Worm (Caenorhabditis elegans) whole organism, midembryonic: ENCODE results near the gene vha-9.

Experiments
- T22C8.4 ChIP-seq: fragments of 200-800 bp; sonication (Bioruptor generic); IDR thresholded peaks from 2 replicates; pipeline ENCODE4 v1.3.6; 2022; ENCODE audit warnings: missing genetic modification characterization, missing compliant biosample characterization
- cog-1 ChIP-seq: sonication (generic microtip); optimal IDR thresholded peaks from 2 replicates; lab custom pipeline; 2016; ENCODE audit warnings: missing genetic modification characterization, missing compliant biosample characterization
- flt-1 ChIP-seq: fragments of 200-800 bp; sonication (Bioruptor generic); IDR thresholded peaks from 2 replicates; pipeline ENCODE4 v1.3.6; 2022; ENCODE audit warnings: missing genetic modification characterization, missing compliant biosample characterization
- klf-2 ChIP-seq: fragments of 200-800 bp; sonication (Bioruptor generic); conservative IDR thresholded peaks from 2 replicates; pipeline ENCODE4 v1.3.6; 2022; ENCODE audit warnings: missing genetic modification reagents, missing genetic modification characterization, missing compliant biosample characterization
- med-1 ChIP-seq: sonication (generic microtip); optimal IDR thresholded peaks from 2 replicates; lab custom pipeline; 2017; ENCODE audit warnings: missing genetic modification characterization, mild to moderate bottlenecking, missing compliant biosample characterization, antibody characterized with exemption, missing genetic modification reagents; ENCODE audit not compliant: insufficient read depth
- ref-1 ChIP-seq: fragments of 200-800 bp; sonication (Bioruptor generic); conservative IDR thresholded peaks from 2 replicates; pipeline ENCODE4 v1.3.6; 2022; ENCODE audit warnings: missing genetic modification reagents, missing genetic modification characterization, missing compliant biosample characterization
- tab-1 ChIP-seq: fragments of 200-800 bp; sonication (Bioruptor generic); IDR thresholded peaks from 2 replicates; pipeline ENCODE4 v1.3.6; 2022; ENCODE audit warnings: missing genetic modification characterization, missing compliant biosample characterization
- ztf-23 ChIP-seq: fragments of 200-800 bp; sonication (Bioruptor generic); IDR thresholded peaks from 2 replicates; pipeline ENCODE4 v1.3.6; 2022; ENCODE audit warnings: missing genetic modification reagents, missing genetic modification characterization, missing compliant biosample characterization
- ztf-29 ChIP-seq: fragments of 200-800 bp; sonication (Bioruptor generic); IDR thresholded peaks from 2 replicates; pipeline ENCODE4 v1.3.6; 2022; ENCODE audit warnings: missing genetic modification reagents, missing genetic modification characterization, missing compliant biosample characterization

Gene vha-9

ce11 chrII:10300082-10300749, 3.3 kb downstream of the vha-9 start, which contains the start of gene nep-26:
TSS of gene nep-26 (minus strand) at chrII:10300132.
- TF ChIP-seq ref-1 (GFP tag; lab: Robert Waterston, UW): no peak
- TF ChIP-seq tab-1: no peak
- TF ChIP-seq cog-1 (tag; lab: Kevin White, UChicago): no peak
- TF ChIP-seq ztf-23 (GFP tag; lab: Robert Waterston, UW): no peak
- TF ChIP-seq klf-2 (GFP tag; lab: Robert Waterston, UW): no peak
- TF ChIP-seq med-1: no peak
- TF ChIP-seq flt-1 (GFP tag; lab: Robert Waterston, UW): no peak
- no peak for TF ChIP-seq ztf-29 (GFP tag; lab: Robert Waterston, UW)
- TF ChIP-seq T22C8.4 (GFP tag; lab: Robert Waterston, UW): no peak

- TF ChIP-seq ztf-29 (GFP tag; lab: Robert Waterston, UW) (no peak), T22C8.4 (GFP tag; lab: Robert Waterston, UW) (no peak), klf-2 (GFP tag; lab: Robert Waterston, UW) (no peak), med-1 (no peak), flt-1 (GFP tag; lab: Robert Waterston, UW) (no peak), ref-1 (GFP tag; lab: Robert Waterston, UW) (no peak)
These were observed 9.3 kb downstream of the vha-9 start for ce11 chrII:10294262-10294661.

- TF ChIP-seq klf-2 (GFP tag; lab: Robert Waterston, UW): no peak
- TF ChIP-seq cog-1 (tag; lab: Kevin White, UChicago): no peak
- no peak for TF ChIP-seq T22C8.4 (GFP tag; lab: Robert Waterston, UW)
- no peak for TF ChIP-seq flt-1 (GFP tag; lab: Robert Waterston, UW)
- TF ChIP-seq tab-1: no peak
- TF ChIP-seq ztf-29 (GFP tag; lab: Robert Waterston, UW): no peak
- TF ChIP-seq med-1: no peak
- TF ChIP-seq ref-1 (GFP tag; lab: Robert Waterston, UW): no peak
- no peak for TF ChIP-seq ztf-23 (GFP tag; lab: Robert Waterston, UW)
These were observed 14.6 kb downstream of the vha-9 start for ce11 chrII:10288926-10289325.

- TF ChIP-seq tab-1 (no peak), ref-1 (GFP tag; lab: Robert Waterston, UW) (no peak), ztf-29 (GFP tag; lab: Robert Waterston, UW) (no peak), flt-1 (GFP tag; lab: Robert Waterston, UW) (no peak), T22C8.4 (GFP tag; lab: Robert Waterston, UW) (no peak), ztf-23 (GFP tag; lab: Robert Waterston, UW) (no peak)
These were observed 18.5 kb downstream of the vha-9 start for ce11 chrII:10284991-10285390.

- TF ChIP-seq ztf-23 (GFP tag; lab: Robert Waterston, UW): no peak
- TF ChIP-seq T22C8.4 (GFP tag; lab: Robert Waterston, UW): no peak
- TF ChIP-seq klf-2 (GFP tag; lab: Robert Waterston, UW): no peak
- no peak for TF ChIP-seq cog-1 (tag; lab: Kevin White, UChicago)
- no peak for TF ChIP-seq med-1
- TF ChIP-seq flt-1 (GFP tag; lab: Robert Waterston, UW): no peak
- no peak for TF ChIP-seq ztf-29 (GFP tag; lab: Robert Waterston, UW)
- TF ChIP-seq tab-1: no peak
These were observed 20.4 kb downstream of the vha-9 start for ce11 chrII:10283145-10283544.

ce11 chrII:10281674-10282073, 21.8 kb downstream of the vha-9 start:
- no peak for TF ChIP-seq med-1
- no peak for TF ChIP-seq T22C8.4 (GFP tag; lab: Robert Waterston, UW)
- TF ChIP-seq flt-1 (GFP tag; lab: Robert Waterston, UW): no peak
- no peak for TF ChIP-seq ztf-29 (GFP tag; lab: Robert Waterston, UW)
- no peak for TF ChIP-seq ztf-23 (GFP tag; lab: Robert Waterston, UW)
- TF ChIP-seq klf-2 (GFP tag; lab: Robert Waterston, UW): no peak

- TF ChIP-seq tab-1 (no peak), ztf-23 (GFP tag; lab: Robert Waterston, UW) (no peak), flt-1 (GFP tag; lab: Robert Waterston, UW) (no peak), klf-2 (GFP tag; lab: Robert Waterston, UW) (no peak), med-1 (no peak), ref-1 (GFP tag; lab: Robert Waterston, UW) (no peak), T22C8.4 (GFP tag; lab: Robert Waterston, UW) (no peak), cog-1 (tag; lab: Kevin White, UChicago) (no peak), ztf-29 (GFP tag; lab: Robert Waterston, UW) (no peak)
These were observed 24.0 kb downstream of the vha-9 start, which contains the start of gene ZK971.1 for ce11 chrII:10279561-10279960. TSS of gene ZK971.1 (minus strand) at chrII:10279661.

- no peak for TF ChIP-seq ztf-23 (GFP tag; lab: Robert Waterston, UW)
- no peak for TF ChIP-seq cog-1 (tag; lab: Kevin White, UChicago)
- no peak for TF ChIP-seq klf-2 (GFP tag; lab: Robert Waterston, UW)
- no peak for TF ChIP-seq med-1
- no peak for TF ChIP-seq tab-1
- no peak for TF ChIP-seq flt-1 (GFP tag; lab: Robert Waterston, UW)
- no peak for TF ChIP-seq ztf-29 (GFP tag; lab: Robert Waterston, UW)
- no peak for TF ChIP-seq T22C8.4 (GFP tag; lab: Robert Waterston, UW)
- no peak for TF ChIP-seq ref-1 (GFP tag; lab: Robert Waterston, UW)
These were observed 32.4 kb downstream of the vha-9 start, which contains the start of gene F54B3.4 for ce11 chrII:10271093-10271492. TSS of gene F54B3.4 (minus strand) at chrII:10271193.

ce11 chrII:10270052-10270451, 33.5 kb downstream of the vha-9 start, which contains the start of gene F54B3.2:
TSS of gene F54B3.2 (minus strand) at chrII:10270152.
- no peak for TF ChIP-seq ztf-23 (GFP tag; lab: Robert Waterston, UW)
- no peak for TF ChIP-seq klf-2 (GFP tag; lab: Robert Waterston, UW)
- TF ChIP-seq ztf-29 (GFP tag; lab: Robert Waterston, UW): no peak
- no peak for TF ChIP-seq ref-1 (GFP tag; lab: Robert Waterston, UW)
- TF ChIP-seq cog-1 (tag; lab: Kevin White, UChicago): no peak
- no peak for TF ChIP-seq flt-1 (GFP tag; lab: Robert Waterston, UW)
- no peak for TF ChIP-seq T22C8.4 (GFP tag; lab: Robert Waterston, UW)
